Worm (Caenorhabditis elegans): Measurements from ENCODE around the gene mog-3.

The mog-3 gene

DNA sequence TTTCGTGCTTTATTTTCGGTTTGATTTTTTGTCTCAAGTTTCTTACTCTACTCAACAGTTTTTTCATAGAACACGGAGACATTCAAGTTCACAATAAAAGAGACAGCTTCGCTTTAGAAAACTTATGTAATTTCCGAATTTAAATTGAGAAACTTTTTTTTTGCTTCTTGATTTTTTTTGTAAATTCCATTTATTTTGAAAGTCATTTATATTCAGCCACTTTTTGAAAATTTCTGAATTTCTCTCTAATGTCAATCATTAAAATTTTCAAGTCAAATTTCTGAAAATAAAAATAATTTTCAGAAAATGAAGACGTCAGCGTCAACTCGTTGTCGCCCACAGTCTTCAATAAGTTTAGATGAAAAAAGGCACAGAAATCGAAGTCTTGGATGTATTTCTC, 20.5 kb upstream of the mog-3 start, which contains the start of gene T15B12.1:
TSS of gene T15B12.1 (plus strand) at position 301 of the 400 bp plus-strand sequence.
- TF ChIP-seq rnt-1 (tag; optimal IDR thresholded peaks at IDR 0.05): no peak
- TF ChIP-seq lir-3 (tag; optimal IDR thresholded peaks at IDR 0.05; ENCODE audit: poor library complexity): no peak
- no peak for TF ChIP-seq tbx-2 (tag; optimal IDR thresholded peaks at IDR 0.05)
- no peak for TF ChIP-seq C16A3.4 (tag; optimal IDR thresholded peaks at IDR 0.05)
- no peak for TF ChIP-seq elt-3 (tag; optimal IDR thresholded peaks at IDR 0.05)
- no peak for TF ChIP-seq vab-15 (tag; optimal IDR thresholded peaks at IDR 0.05)
- no peak for TF ChIP-seq swsn-7 (tag; optimal IDR thresholded peaks at IDR 0.05)
- TF ChIP-seq dsc-1 (tag; optimal IDR thresholded peaks at IDR 0.05): no peak
- TF ChIP-seq ztf-11 (tag; optimal IDR thresholded peaks at IDR 0.05): no peak
- TF ChIP-seq zip-4 (GFP tag; optimal IDR thresholded peaks at IDR 0.05): no peak
- no peak for TF ChIP-seq zag-1 (tag; optimal IDR thresholded peaks at IDR 0.05)
- no peak for TF ChIP-seq ets-5 (GFP tag; IDR thresholded peaks at IDR 0.05)
- no peak for TF ChIP-seq efl-3 (GFP tag; optimal IDR thresholded peaks at IDR 0.05)

- TF ChIP-seq efl-3 (GFP tag; optimal IDR thresholded peaks at IDR 0.05): no peak
- TF ChIP-seq ama-1 (optimal IDR thresholded peaks at IDR 0.05): no peak
- TF ChIP-seq ceh-63 (GFP tag; optimal IDR thresholded peaks at IDR 0.05): no peak
- TF ChIP-seq ztf-4 (tag; optimal IDR thresholded peaks at IDR 0.05): no peak
- TF ChIP-seq jun-1 (tag; optimal IDR thresholded peaks at IDR 0.05): no peak
- TF ChIP-seq snu-23 (GFP tag; optimal IDR thresholded peaks at IDR 0.05): no peak
- no peak for TF ChIP-seq ceh-88 (GFP tag; IDR thresholded peaks at IDR 0.05)
- no peak for TF ChIP-seq grh-1 (GFP tag; IDR thresholded peaks at IDR 0.05)
Observed at ce11 chrIII:5290230-5290629, 18.2 kb upstream of the mog-3 start.

DNA sequence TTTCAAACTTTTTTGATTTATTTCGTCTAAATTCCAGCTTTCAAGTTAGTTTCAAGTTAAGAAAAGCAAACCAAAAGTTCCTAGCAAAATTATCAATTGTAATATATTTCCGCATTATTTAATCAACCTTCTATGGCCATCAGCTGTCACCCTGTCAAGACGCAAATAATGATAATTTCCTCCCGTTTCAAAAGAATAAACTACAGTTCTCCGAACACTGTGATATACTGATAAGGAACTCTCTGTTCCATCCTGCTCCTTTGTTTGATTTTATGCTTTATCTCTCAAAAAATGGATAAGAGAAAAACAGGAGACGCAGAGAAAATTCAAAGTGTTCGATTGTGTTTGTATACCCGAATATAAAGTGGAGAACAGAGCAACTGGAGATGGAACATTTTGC, 17.1 kb upstream of the mog-3 start:
- no peak for TF ChIP-seq egl-27 (tag; optimal IDR thresholded peaks at IDR 0.05)
- no peak for TF ChIP-seq ets-5 (GFP tag; IDR thresholded peaks at IDR 0.05)
- no peak for TF ChIP-seq nhr-90 (tag; optimal IDR thresholded peaks at IDR 0.05; ENCODE audit: poor library complexity)
- TF ChIP-seq isw-1 (GFP tag; IDR thresholded peaks at IDR 0.05): no peak
- TF ChIP-seq fkh-10 (GFP tag; optimal IDR thresholded peaks at IDR 0.05): no peak
- no peak for TF ChIP-seq snu-23 (GFP tag; optimal IDR thresholded peaks at IDR 0.05)
- TF ChIP-seq nhr-84 (tag; optimal IDR thresholded peaks at IDR 0.05): no peak
- TF ChIP-seq pqm-1 (tag; optimal IDR thresholded peaks at IDR 0.05): no peak
- TF ChIP-seq dsc-1 (tag; optimal IDR thresholded peaks at IDR 0.05): no peak
- TF ChIP-seq ceh-63 (GFP tag; optimal IDR thresholded peaks at IDR 0.05): no peak
- no peak for TF ChIP-seq skn-1 (tag; optimal IDR thresholded peaks at IDR 0.05)
- TF ChIP-seq tlp-1 (tag; optimal IDR thresholded peaks at IDR 0.05): no peak
- TF ChIP-seq nhr-28 (tag; optimal IDR thresholded peaks at IDR 0.05): no peak
- no peak for TF ChIP-seq blmp-1 (tag; optimal IDR thresholded peaks at IDR 0.05)
- TF ChIP-seq nhr-12 (tag; optimal IDR thresholded peaks at IDR 0.05): no peak
- TF ChIP-seq xbp-1 (tag; optimal IDR thresholded peaks at IDR 0.05): no peak
- TF ChIP-seq elt-2 (tag; optimal IDR thresholded peaks at IDR 0.05): no peak
- TF ChIP-seq hlh-4 (tag; optimal IDR thresholded peaks at IDR 0.05): no peak
- no peak for TF ChIP-seq sox-4 (tag; optimal IDR thresholded peaks at IDR 0.05)
- no peak for TF ChIP-seq mep-1 (tag; optimal IDR thresholded peaks at IDR 0.05)

ce11 chrIII:5294281-5294680, 14.1 kb upstream of the mog-3 start:
- TF ChIP-seq nhr-28 (tag; optimal IDR thresholded peaks at IDR 0.05): no peak
- TF ChIP-seq swsn-7 (tag; optimal IDR thresholded peaks at IDR 0.05): no peak
- TF ChIP-seq efl-1 (optimal IDR thresholded peaks at IDR 0.05): no peak
- TF ChIP-seq efl-1 (GFP tag; optimal IDR thresholded peaks at IDR 0.05 in 1 of 2): no peak
- TF ChIP-seq mdl-1 (tag; optimal IDR thresholded peaks at IDR 0.05): no peak
- TF ChIP-seq jun-1 (tag; optimal IDR thresholded peaks at IDR 0.05): no peak
- TF ChIP-seq ceh-8 (GFP tag; optimal IDR thresholded peaks at IDR 0.05): no peak
- no peak for TF ChIP-seq lin-35 (GFP tag; optimal IDR thresholded peaks at IDR 0.05)
- TF ChIP-seq blmp-1 (tag; optimal IDR thresholded peaks at IDR 0.05): no peak
- TF ChIP-seq nhr-90 (tag; optimal IDR thresholded peaks at IDR 0.05; ENCODE audit: poor library complexity): no peak
- TF ChIP-seq isw-1 (GFP tag; IDR thresholded peaks at IDR 0.05): no peak
- no peak for TF ChIP-seq hlh-4 (tag; optimal IDR thresholded peaks at IDR 0.05)
- TF ChIP-seq lir-3 (tag; optimal IDR thresholded peaks at IDR 0.05; ENCODE audit: poor library complexity): no peak
- no peak for TF ChIP-seq nhr-12 (tag; optimal IDR thresholded peaks at IDR 0.05)
- TF ChIP-seq nhr-84 (tag; optimal IDR thresholded peaks at IDR 0.05): no peak
- TF ChIP-seq tlp-1 (tag; optimal IDR thresholded peaks at IDR 0.05): no peak
